Fruit fly (Drosophila melanogaster): ENCODE data around the gene Taf13.

Taf13 gene

dm6 chr2L:20086295-20087096, 7.2 kb downstream of the Taf13 start (continued):
- TF ChIP-seq seq (GFP tag; IDR thresholded peaks at IDR 0.05) (peak; percentile 90), CG10654 (GFP tag; optimal IDR thresholded peaks at IDR 0.05) (peak; percentile 71), CG10274 (GFP tag; optimal IDR thresholded peaks at IDR 0.05) (peak; percentile 35), dmrt11E (tag; optimal IDR thresholded peaks at IDR 0.05) (peak; percentile 80), vfl (GFP tag; optimal IDR thresholded peaks at IDR 0.05) (peak; percentile 11), danr (GFP tag; IDR thresholded peaks at IDR 0.05) (peak; percentile 63), CG10959 (GFP tag; IDR thresholded peaks at IDR 0.05) (peak; percentile 59), toy (GFP tag; IDR thresholded peaks at IDR 0.05) (peak; percentile 61), Xbp1 (GFP tag; optimal IDR thresholded peaks at IDR 0.05) (peak; percentile 83), CG8089 (GFP tag; optimal IDR thresholded peaks at IDR 0.05) (peak; percentile 83), unpg (GFP tag; optimal IDR thresholded peaks at IDR 0.05) (peak; percentile 89), Fer3 (tag; optimal IDR thresholded peaks at IDR 0.05) (peak; percentile 80), CG4707 (GFP tag; optimal IDR thresholded peaks at IDR 0.05) (peak; percentile 88), hth (optimal IDR thresholded peaks at IDR 0.05) (no peak), kay (GFP tag; optimal IDR thresholded peaks at IDR 0.05) (peak; percentile 71), TFAM (GFP tag; optimal IDR thresholded peaks at IDR 0.05) (peak; percentile 48), ac (GFP tag; optimal IDR thresholded peaks at IDR 0.05) (peak; percentile 33), stc (GFP tag; IDR thresholded peaks at IDR 0.05) (peak; percentile 92), CG2889 (GFP tag; IDR thresholded peaks at IDR 0.05) (peak; percentile 69), sd (tag; optimal IDR thresholded peaks at IDR 0.05) (peak; percentile 97), Drgx (GFP tag; IDR thresholded peaks at IDR 0.05) (peak; percentile 98), CG6765 (GFP tag; optimal IDR thresholded peaks at IDR 0.05) (peak; percentile 68), jing (GFP tag; optimal IDR thresholded peaks at IDR 0.05) (peak; percentile 62), insv (GFP tag; optimal IDR thresholded peaks at IDR 0.05) (peak; percentile 8 to 19), lmd (GFP tag; IDR thresholded peaks at IDR 0.05) (peak; percentile 79), Optix (GFP tag; IDR thresholded peaks at IDR 0.05) (peak; percentile 77), Eip74EF (GFP tag; optimal IDR thresholded peaks at IDR 0.05) (peak in 1 of 2 experiments; percentile 91), slbo (GFP tag; IDR thresholded peaks at IDR 0.05) (peak; percentile 73), CG7745 (tag; optimal IDR thresholded peaks at IDR 0.05) (peak; percentile 20), CG10565 (GFP tag; optimal IDR thresholded peaks at IDR 0.05) (peak; percentile 56), HmgD (GFP tag; optimal IDR thresholded peaks at IDR 0.05) (peak; percentile 8), D19A (tag; optimal IDR thresholded peaks at IDR 0.05) (peak; percentile 60), CG10543 (GFP tag; optimal IDR thresholded peaks at IDR 0.05) (peak; percentile 70), ewg (GFP tag; optimal IDR thresholded peaks at IDR 0.05) (peak; percentile 71)

dm6 chr2L:20084785-20085555, 8.7 kb downstream of the Taf13 start, which contains the start of gene fok:
Gene fok (minus strand): TSS chr2L:20085070.
- TF ChIP-seq zfh1 (GFP tag; IDR thresholded peaks at IDR 0.05), result peak; percentile 98
- TF ChIP-seq HmgZ (tag; optimal IDR thresholded peaks at IDR 0.05), result peak; percentile 98
- peak; percentile 97 for TF ChIP-seq B-H2 (GFP tag; optimal IDR thresholded peaks at IDR 0.05)
- peak; percentile 98 for TF ChIP-seq CG18262 (tag; optimal IDR thresholded peaks at IDR 0.05)
- peak; percentile 86 for TF ChIP-seq CG12942 (GFP tag; optimal IDR thresholded peaks at IDR 0.05)
- peak; percentile 97 for TF ChIP-seq lmd (GFP tag; IDR thresholded peaks at IDR 0.05)
- peak; percentile 91 for TF ChIP-seq Atf3 (GFP tag; optimal IDR thresholded peaks at IDR 0.05)
- peak; percentile 94 for TF ChIP-seq schlank (tag; optimal IDR thresholded peaks at IDR 0.05)
- TF ChIP-seq Med (GFP tag), result peak; percentile 99
- TF ChIP-seq org-1 (GFP tag; optimal IDR thresholded peaks at IDR 0.05), result peak; percentile 96
- peak; percentile 68 for TF ChIP-seq CG3995 (GFP tag; optimal IDR thresholded peaks at IDR 0.05)
- TF ChIP-seq CG18619 (GFP tag; optimal IDR thresholded peaks at IDR 0.05), result peak; percentile 95
- TF ChIP-seq Ssrp (tag; optimal IDR thresholded peaks at IDR 0.05), result peak; percentile 93
- peak; percentile 99 for TF ChIP-seq CG34376 (GFP tag; optimal IDR thresholded peaks at IDR 0.05)
- TF ChIP-seq tup (GFP tag; optimal IDR thresholded peaks at IDR 0.05), result peak; percentile 95
- peak; percentile 64 for TF ChIP-seq CTCF (GFP tag; optimal IDR thresholded peaks at IDR 0.05)
- TF ChIP-seq NK7.1 (GFP tag; optimal IDR thresholded peaks at IDR 0.05), result peak; percentile 94
